Fruit fly (Drosophila melanogaster) whole organism, embryonic: ENCODE measurements around the gene mRpL27.

ENCODE experiments used
- Abd-B ChIP-seq: fragments of 200-800 bp; sonication (Bioruptor generic); optimal IDR thresholded peaks from 2 replicates; lab custom pipeline; 2018; ENCODE audit warnings: missing biosample characterization, mild to moderate bottlenecking, missing genetic modification characterization, moderate library complexity
- Ada2b ChIP-seq: fragments of 200-800 bp; sonication (Bioruptor generic); IDR thresholded peaks from 2 replicates; pipeline ENCODE4 v1.3.6; 2022; ENCODE audit warnings: missing biosample characterization, missing genetic modification characterization
- Atf3 ChIP-seq: fragments of 200-800 bp; sonication (Bioruptor generic); optimal IDR thresholded peaks from 3 replicates; lab custom pipeline; 2016; ENCODE audit warnings: missing biosample characterization, missing genetic modification characterization
- Atf6 ChIP-seq: fragments of 200-800 bp; sonication (Bioruptor generic); IDR thresholded peaks from 2 replicates; pipeline ENCODE4 v1.3.6; 2022; ENCODE audit warnings: missing biosample characterization, missing genetic modification characterization
- Awh ChIP-seq: fragments of 200-800 bp; sonication (Bioruptor generic); IDR thresholded peaks from 2 replicates; pipeline ENCODE4, ENCODE4 v1.3.6; 2022; ENCODE audit warnings: missing biosample characterization, missing genetic modification characterization
- B-H2 ChIP-seq: fragments of 200-800 bp; sonication (Bioruptor generic); optimal IDR thresholded peaks from 2 replicates; lab custom pipeline; 2018; ENCODE audit warnings: missing biosample characterization, mild to moderate bottlenecking, missing genetic modification characterization
- CG10321 ChIP-seq: fragments of 200-800 bp; sonication (Bioruptor generic); IDR thresholded peaks from 2 replicates; pipeline ENCODE4 v1.3.6; 2022; ENCODE audit warnings: missing biosample characterization, missing genetic modification characterization
- CG11560 ChIP-seq: fragments of 200-800 bp; sonication (Bioruptor generic); IDR thresholded peaks from 3 replicates; pipeline ENCODE4 v1.3.6; 2022; ENCODE audit warnings: missing biosample characterization, missing genetic modification characterization
- CG11696 ChIP-seq: fragments of 200-800 bp; sonication (Bioruptor generic); IDR thresholded peaks from 2 replicates; pipeline ENCODE4 v1.3.6; 2022; ENCODE audit warnings: missing biosample characterization, missing genetic modification characterization
- CG13894 ChIP-seq: fragments of 200-800 bp; sonication (Bioruptor generic); optimal IDR thresholded peaks from 3 replicates; lab custom pipeline; 2018; ENCODE audit warnings: missing biosample characterization, mild to moderate bottlenecking, missing genetic modification characterization, moderate library complexity
- CG14014 ChIP-seq: fragments of 200-800 bp; sonication (Bioruptor generic); IDR thresholded peaks from 2 replicates; pipeline ENCODE4 v1.3.6; 2022; ENCODE audit warnings: missing biosample characterization, missing genetic modification characterization
- CG15479 ChIP-seq: fragments of 200-800 bp; sonication (Bioruptor generic); optimal IDR thresholded peaks from 3 replicates; lab custom pipeline; 2019; ENCODE audit warnings: missing biosample characterization, mild to moderate bottlenecking, missing genetic modification characterization, moderate library complexity
- CG17568 ChIP-seq: fragments of 200-800 bp; sonication (Bioruptor generic); optimal IDR thresholded peaks from 2 replicates; lab custom pipeline; 2018; ENCODE audit warnings: missing biosample characterization, mild to moderate bottlenecking, missing genetic modification characterization, moderate library complexity
- CG18476 ChIP-seq: fragments of 200-800 bp; sonication (Bioruptor generic); optimal IDR thresholded peaks from 2 replicates; lab custom pipeline; 2016; ENCODE audit warnings: missing biosample characterization, mild to moderate bottlenecking, missing genetic modification characterization
- CG2199 ChIP-seq: fragments of 200-800 bp; sonication (Bioruptor generic); IDR thresholded peaks from 3 replicates; pipeline ENCODE4 v1.3.6; 2022; ENCODE audit warnings: missing biosample characterization, missing genetic modification characterization
- CG31224 ChIP-seq: fragments of 200-800 bp; sonication (Bioruptor generic); IDR thresholded peaks from 2 replicates; pipeline ENCODE4 v1.3.6; 2022; ENCODE audit warnings: missing biosample characterization, missing genetic modification characterization
- CG33213 ChIP-seq: fragments of 200-800 bp; sonication (Bioruptor generic); optimal IDR thresholded peaks from 3 replicates; lab custom pipeline; 2016; ENCODE audit warnings: missing biosample characterization, missing genetic modification characterization
- CG4424 ChIP-seq: fragments of 200-800 bp; sonication (Bioruptor generic); optimal IDR thresholded peaks from 3 replicates; lab custom pipeline; 2016; ENCODE audit warnings: missing biosample characterization, missing genetic modification characterization
- CG9817 ChIP-seq: fragments of 200-800 bp; sonication (Bioruptor generic); optimal IDR thresholded peaks from 2 replicates; lab custom pipeline; 2018; ENCODE audit warnings: missing biosample characterization, mild to moderate bottlenecking, missing genetic modification characterization, moderate library complexity
- Eip74EF ChIP-seq, 2 experiments: fragments of 200-800 bp in 1 of 2; fragments of >200 bp in 1 of 2; sonication (Bioruptor generic) in 1 of 2; optimal IDR thresholded peaks; 2 replicates each; lab custom pipeline; 2017 to 2019; ENCODE audit warnings: missing biosample characterization in 2 of 2, missing genetic modification characterization in 2 of 2, mild to moderate bottlenecking in 1 of 2, moderate library complexity in 1 of 2
- Gsc ChIP-seq: fragments of 200-800 bp; sonication (Bioruptor generic); IDR thresholded peaks from 2 replicates; pipeline ENCODE4 v1.3.6; 2022; ENCODE audit warnings: missing biosample characterization, missing genetic modification characterization
- H2.0 ChIP-seq: fragments of 200-800 bp; sonication (Bioruptor generic); IDR thresholded peaks from 2 replicates; pipeline ENCODE4 v1.3.6; 2022; ENCODE audit warnings: missing biosample characterization, missing genetic modification characterization
- HmgD ChIP-seq: fragments of 200-800 bp; sonication (Bioruptor generic); optimal IDR thresholded peaks from 3 replicates; lab custom pipeline; 2016; ENCODE audit warnings: missing biosample characterization, missing genetic modification characterization
- Jarid2 ChIP-seq: fragments of 200-800 bp; sonication (Bioruptor generic); optimal IDR thresholded peaks from 3 replicates; lab custom pipeline; 2017; ENCODE audit warnings: mild to moderate bottlenecking, missing biosample characterization, missing genetic modification reagents, missing genetic modification characterization
- Meics ChIP-seq: fragments of 200-800 bp; sonication (Bioruptor generic); optimal IDR thresholded peaks from 2 replicates; lab custom pipeline; 2017; ENCODE audit warnings: missing biosample characterization, mild to moderate bottlenecking, missing genetic modification characterization
- Neu2 ChIP-seq: fragments of 200-800 bp; sonication (Bioruptor generic); optimal IDR thresholded peaks from 3 replicates; lab custom pipeline; 2016; ENCODE audit warnings: missing biosample characterization, missing genetic modification characterization, borderline replicate concordance
- Nf-YA ChIP-seq: fragments of 200-800 bp; sonication (Bioruptor generic); IDR thresholded peaks from 2 replicates; pipeline ENCODE4 v1.3.6; 2022; ENCODE audit warnings: missing biosample characterization, missing genetic modification characterization
- PHDP ChIP-seq: fragments of 200-800 bp; sonication (Bioruptor generic); optimal IDR thresholded peaks from 3 replicates; lab custom pipeline; 2018; ENCODE audit warnings: missing biosample characterization, mild to moderate bottlenecking, missing genetic modification characterization, moderate library complexity
- Rfx ChIP-seq: fragments of 200-800 bp; sonication (Bioruptor generic); IDR thresholded peaks from 2 replicates; pipeline ENCODE4 v1.3.6; 2022; ENCODE audit warnings: missing biosample characterization, missing genetic modification characterization
- Scr ChIP-seq: fragments of 200-800 bp; sonication (Bioruptor generic); IDR thresholded peaks from 2 replicates; pipeline ENCODE4 v1.3.6; 2022; ENCODE audit warnings: missing biosample characterization, missing genetic modification characterization; ENCODE audit not compliant: partially characterized antibody
- Sry-δ ChIP-seq: fragments of 200-800 bp; sonication (Bioruptor generic); optimal IDR thresholded peaks from 2 replicates; lab custom pipeline; 2016; ENCODE audit warnings: missing biosample characterization, missing genetic modification characterization
- Stat92E ChIP-seq, 3 experiments: fragments of >200 bp in 2 of 3; fragments of 200-800 bp in 1 of 3; sonication (Bioruptor generic) in 1 of 3; optimal IDR thresholded peaks; 2 replicates each; lab custom pipeline; 2017 to 2019; ENCODE audit warnings: missing biosample characterization in 3 of 3, missing genetic modification characterization in 3 of 3, mild to moderate bottlenecking in 1 of 3, moderate library complexity in 1 of 3
- TFAM ChIP-seq: fragments of 200-800 bp; sonication (Bioruptor generic); optimal IDR thresholded peaks from 2 replicates; lab custom pipeline; 2017; ENCODE audit warnings: missing biosample characterization, missing genetic modification characterization, inconsistent platforms
- Xbp1 ChIP-seq: fragments of 200-800 bp; sonication (Bioruptor generic); optimal IDR thresholded peaks from 3 replicates; lab custom pipeline; 2016; ENCODE audit warnings: missing biosample characterization, mild to moderate bottlenecking, missing genetic modification characterization
- crp ChIP-seq, 2 experiments: fragments of 200-800 bp; sonication (Bioruptor generic); optimal IDR thresholded peaks; 2 replicates in 1 of 2; 3 replicates in 1 of 2; lab custom pipeline; 2017; ENCODE audit warnings: missing biosample characterization in 2 of 2, missing genetic modification characterization in 2 of 2, mild to moderate bottlenecking in 1 of 2, moderate library complexity in 1 of 2
- dimm ChIP-seq: fragments of 200-800 bp; sonication (Bioruptor generic); IDR thresholded peaks from 2 replicates; pipeline ENCODE4 v1.3.6; 2022; ENCODE audit warnings: missing biosample characterization, missing genetic modification characterization
- ewg ChIP-seq: fragments of 200-800 bp; sonication (Bioruptor generic); optimal IDR thresholded peaks from 3 replicates; lab custom pipeline; 2017; ENCODE audit warnings: mild to moderate bottlenecking, missing biosample characterization, missing genetic modification reagents, missing genetic modification characterization
- fd102C ChIP-seq: fragments of 200-800 bp; sonication (Bioruptor generic); optimal IDR thresholded peaks from 2 replicates; lab custom pipeline; 2018; ENCODE audit warnings: missing biosample characterization, mild to moderate bottlenecking, missing genetic modification characterization, moderate library complexity
- fd96Cb ChIP-seq: fragments of 200-800 bp; sonication (Bioruptor generic); optimal IDR thresholded peaks from 2 replicates; lab custom pipeline; 2018; ENCODE audit warnings: missing biosample characterization, mild to moderate bottlenecking, missing genetic modification characterization, moderate library complexity
- gro ChIP-seq: fragments of 200-800 bp; sonication (Bioruptor generic); optimal IDR thresholded peaks from 2 replicates; lab custom pipeline; 2016; ENCODE audit warnings: missing biosample characterization, missing genetic modification characterization
- lmd ChIP-seq: fragments of 200-800 bp; sonication (Bioruptor generic); IDR thresholded peaks from 2 replicates; pipeline ENCODE4 v1.3.6; 2022; ENCODE audit warnings: missing biosample characterization, missing genetic modification characterization
- nmo ChIP-seq: fragments of 200-800 bp; sonication (Bioruptor generic); optimal IDR thresholded peaks from 2 replicates; lab custom pipeline; 2018; ENCODE audit warnings: missing biosample characterization, mild to moderate bottlenecking, missing genetic modification characterization, moderate library complexity
- pb ChIP-seq: fragments of 200-800 bp; sonication (Bioruptor generic); optimal IDR thresholded peaks from 3 replicates; lab custom pipeline; 2016; ENCODE audit warnings: missing biosample characterization, missing genetic modification characterization
- ranshi ChIP-seq: fragments of 200-800 bp; sonication (Bioruptor generic); IDR thresholded peaks from 2 replicates; pipeline ENCODE4 v1.3.6; 2022; ENCODE audit warnings: missing biosample characterization, missing genetic modification characterization
- sr ChIP-seq: fragments of 200-800 bp; sonication (Bioruptor generic); IDR thresholded peaks from 3 replicates; pipeline ENCODE4 v1.3.6; 2022; ENCODE audit warnings: missing biosample characterization, missing genetic modification characterization
- stwl ChIP-seq: fragments of 200-800 bp; sonication (Bioruptor generic); optimal IDR thresholded peaks from 3 replicates; lab custom pipeline; 2018; ENCODE audit warnings: missing biosample characterization, mild to moderate bottlenecking, missing genetic modification characterization, moderate library complexity
- trh ChIP-seq: fragments of 200-800 bp; sonication (Bioruptor generic); optimal IDR thresholded peaks from 2 replicates; lab custom pipeline; 2016; ENCODE audit warnings: missing biosample characterization, missing genetic modification characterization
- twi ChIP-seq: fragments of 200-800 bp; optimal IDR thresholded peaks from 2 replicates; lab custom pipeline; 2019; ENCODE audit warnings: missing biosample characterization, mild to moderate bottlenecking, missing genetic modification characterization, moderate library complexity
- tx ChIP-seq: fragments of 200-800 bp; sonication (Bioruptor generic); optimal IDR thresholded peaks from 2 replicates; lab custom pipeline; 2016; ENCODE audit warnings: missing biosample characterization, missing genetic modification characterization
- vvl ChIP-seq: fragments of 200-800 bp; sonication (Bioruptor generic); IDR thresholded peaks from 2 replicates; pipeline ENCODE4 v1.3.6; 2022; ENCODE audit warnings: missing biosample characterization, missing genetic modification characterization

The mRpL27 gene

DNA sequence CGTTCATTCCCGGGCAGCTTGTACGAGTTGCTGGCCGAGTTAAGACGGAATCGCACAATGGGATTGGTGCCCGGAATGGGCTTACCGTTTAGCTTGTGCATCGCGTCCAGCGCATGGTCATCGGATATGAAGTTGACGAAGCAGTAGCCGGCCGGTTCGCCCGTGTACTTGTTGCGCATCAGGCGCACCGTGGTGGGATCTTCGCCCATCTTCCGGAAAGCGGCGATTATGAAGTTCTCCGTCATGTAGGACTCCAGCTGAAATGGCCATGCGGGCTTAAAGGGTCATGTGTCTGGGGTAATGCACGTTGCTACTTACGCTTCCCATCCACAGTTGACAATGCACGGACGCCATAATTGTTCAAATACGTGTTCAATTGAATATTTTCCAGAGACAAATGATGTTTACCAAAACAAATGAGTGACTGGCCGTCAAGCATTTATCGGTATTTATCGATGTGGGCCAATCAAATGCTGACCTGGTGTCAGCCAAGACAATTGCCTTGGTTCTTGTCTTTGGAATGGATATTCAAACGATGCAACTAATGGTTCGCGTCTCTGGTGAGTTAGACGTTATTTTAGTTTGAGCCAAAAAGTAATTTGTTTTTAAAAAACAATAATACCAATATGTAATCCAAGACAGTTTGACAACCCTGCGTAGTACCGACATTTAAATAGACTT, 5.3 kb downstream of the mRpL27 start, which contains the start of the genes Secp43 and ND-B8 (continued):
- TF ChIP-seq CG33213 (GFP tag; lab: Kevin White, UChicago), result peak; percentile 39
- TF ChIP-seq nmo, result peak; percentile 37
- TF ChIP-seq tx (GFP tag; lab: Kevin White, UChicago), result no peak
- no peak for TF ChIP-seq Jarid2 (GFP tag; lab: Kevin White, UChicago)
- TF ChIP-seq Abd-B, result peak; percentile 45
- TF ChIP-seq Stat92E (GFP tag; optimal IDR thresholded peaks at IDR 0.05; lab: Kevin White, UChicago), result no peak
- TF ChIP-seq B-H2 (GFP tag; lab: Kevin White, UChicago), result peak; percentile 74
- TF ChIP-seq crp (GFP tag; optimal IDR thresholded peaks at IDR 0.05; lab: Kevin White, UChicago), result peak in 1 of 2 experiments; percentile 58
- no peak for TF ChIP-seq twi (tag; lab: Kevin White, UChicago)
- peak; percentile 42; the same call in 1 of the 2 replicates for TF ChIP-seq Rfx (GFP tag; lab: Robert Waterston, UW)
- TF ChIP-seq CG14014 (GFP tag; lab: Robert Waterston, UW), result no peak
- TF ChIP-seq CG11696, result no peak
- TF ChIP-seq CG18476, result no peak
- peak; percentile 57; the same call in 1 of the 2 replicates for TF ChIP-seq vvl (GFP tag; lab: Robert Waterston, UW)
- TF ChIP-seq Scr, result peak; percentile 74
- TF ChIP-seq dimm, result no peak
- no peak for TF ChIP-seq Ada2b (GFP tag; lab: Robert Waterston, UW)
- peak; percentile 65 for TF ChIP-seq CG13894 (tag; lab: Kevin White, UChicago)
- TF ChIP-seq H2.0 (GFP tag; lab: Robert Waterston, UW), result no peak
- peak; percentile 74 for TF ChIP-seq HmgD (GFP tag; lab: Kevin White, UChicago)
- no peak for TF ChIP-seq fd102C (GFP tag; lab: Kevin White, UChicago)
- TF ChIP-seq sr, result no peak
- no peak for TF ChIP-seq CG31224 (GFP tag; lab: Robert Waterston, UW)
- TF ChIP-seq Eip74EF (GFP tag; optimal IDR thresholded peaks at IDR 0.05; lab: Kevin White, UChicago), result no peak
- TF ChIP-seq Meics (GFP tag; lab: Kevin White, UChicago), result no peak
- 0 out of 3 replicates have a peak, but pooled peaks have one; percentile 24 for TF ChIP-seq CG2199 (GFP tag; lab: Robert Waterston, UW)
- TF ChIP-seq fd96Cb (tag; lab: Kevin White, UChicago), result no peak
- no peak for TF ChIP-seq CG4424
- TF ChIP-seq pb (GFP tag; lab: Kevin White, UChicago), result no peak
- peak; percentile 90 for TF ChIP-seq CG11560 (tag; lab: Robert Waterston, UW)
- no peak for TF ChIP-seq CG17568 (GFP tag; lab: Kevin White, UChicago)
- no peak for TF ChIP-seq Atf3 (GFP tag; lab: Kevin White, UChicago)
- no peak for TF ChIP-seq lmd (GFP tag; lab: Robert Waterston, UW)
- TF ChIP-seq Xbp1, result peak; percentile 0
- no peak for TF ChIP-seq CG15479 (GFP tag; lab: Kevin White, UChicago)
- TF ChIP-seq PHDP, result no peak
- TF ChIP-seq ewg (GFP tag; lab: Kevin White, UChicago), result peak; percentile 4
- peak; percentile 45 for TF ChIP-seq Neu2 (GFP tag; lab: Kevin White, UChicago)
- no peak for TF ChIP-seq TFAM (GFP tag; lab: Kevin White, UChicago)
- no peak for TF ChIP-seq Awh (GFP tag; lab: Robert Waterston, UW)
- TF ChIP-seq CG10321 (GFP tag; lab: Robert Waterston, UW), result no peak
- TF ChIP-seq stwl, result peak; percentile 62
- no peak for TF ChIP-seq trh (GFP tag; lab: Kevin White, UChicago)
- peak; percentile 82 for TF ChIP-seq Sry-δ (GFP tag; lab: Kevin White, UChicago)
- peak; percentile 45 for TF ChIP-seq gro
- no peak for TF ChIP-seq Nf-YA (GFP tag; lab: Robert Waterston, UW)
- no peak for TF ChIP-seq Gsc (GFP tag; lab: Robert Waterston, UW)
- 0 out of 2 replicates have a peak, but pooled peaks have one; percentile 13 for TF ChIP-seq Atf6 (GFP tag; lab: Robert Waterston, UW)
- no peak for TF ChIP-seq CG9817 (tag; lab: Kevin White, UChicago)
- TF ChIP-seq ranshi, result no peak
